Fruit fly (Drosophila melanogaster): Measurements from ENCODE around the gene knk.

knk gene

DNA sequence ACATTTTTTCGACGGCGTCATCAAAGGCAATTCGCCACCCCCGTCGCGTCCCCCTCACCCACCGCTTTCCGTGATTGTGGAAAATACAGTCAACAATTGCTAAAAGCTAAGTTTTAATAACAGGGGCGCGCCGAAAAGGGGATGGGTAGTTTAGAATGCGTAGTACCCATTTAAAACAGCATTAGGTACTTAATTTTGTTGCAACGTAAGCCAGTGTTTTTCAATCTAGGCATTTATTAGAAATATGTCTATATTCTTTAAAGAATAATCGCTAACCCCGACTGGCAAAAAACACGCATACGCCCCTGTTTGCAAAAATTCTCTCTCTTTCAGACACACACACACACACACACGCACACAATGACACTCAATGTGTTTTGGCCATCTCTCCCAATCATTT is 40.5 kb downstream of the knk start (continued):
- TF ChIP-seq danr (GFP tag; IDR thresholded peaks at IDR 0.05), result peak; percentile 33; the same call in 1 of the 2 replicates
- peak; percentile 2 for TF ChIP-seq tin (GFP tag; optimal IDR thresholded peaks at IDR 0.05)
- TF ChIP-seq CG15011 (GFP tag; optimal IDR thresholded peaks at IDR 0.05), result peak; percentile 22
- TF ChIP-seq CG30403 (GFP tag; optimal IDR thresholded peaks at IDR 0.05), result peak; percentile 49
- TF ChIP-seq Hsf (GFP tag; optimal IDR thresholded peaks at IDR 0.05), result peak; percentile 33
- TF ChIP-seq lab (GFP tag; optimal IDR thresholded peaks at IDR 0.05), result peak; percentile 82
- TF ChIP-seq HLH3B (GFP tag; IDR thresholded peaks at IDR 0.05), result peak; percentile 14; the same call in 1 of the 2 replicates
- peak; percentile 70 for TF ChIP-seq wdn (GFP tag; IDR thresholded peaks at IDR 0.05)
- peak; percentile 87 for TF ChIP-seq lbe (GFP tag; optimal IDR thresholded peaks at IDR 0.05)
- peak; percentile 59 for TF ChIP-seq corto (GFP tag; optimal IDR thresholded peaks at IDR 0.05)
- TF ChIP-seq CG2678 (tag; optimal IDR thresholded peaks at IDR 0.05), result peak; percentile 70
- no peak for TF ChIP-seq CG17829 (tag; optimal IDR thresholded peaks at IDR 0.05)
- peak; percentile 29 for TF ChIP-seq Xbp1 (GFP tag; optimal IDR thresholded peaks at IDR 0.05)
- TF ChIP-seq Gsc (GFP tag; IDR thresholded peaks at IDR 0.05), result no peak
- TF ChIP-seq al (GFP tag; IDR thresholded peaks at IDR 0.05), result peak; percentile 80
- no peak for TF ChIP-seq btn (GFP tag; optimal IDR thresholded peaks at IDR 0.05)
- peak; percentile 7 for TF ChIP-seq sd (tag; optimal IDR thresholded peaks at IDR 0.05)
- no peak for TF ChIP-seq Max (GFP tag; optimal IDR thresholded peaks at IDR 0.05)
- no peak for TF ChIP-seq CG6254 (GFP tag; optimal IDR thresholded peaks at IDR 0.05)
- TF ChIP-seq CG17359 (tag; optimal IDR thresholded peaks at IDR 0.05), result peak; percentile 32
- TF ChIP-seq Oli (tag; optimal IDR thresholded peaks at IDR 0.05), result no peak
- TF ChIP-seq H2.0 (GFP tag; IDR thresholded peaks at IDR 0.05), result peak; percentile 61; the same call in 1 of the 2 replicates
- peak; percentile 35 for TF ChIP-seq CG15269 (tag; optimal IDR thresholded peaks at IDR 0.05)
- TF ChIP-seq CG10147 (GFP tag; optimal IDR thresholded peaks at IDR 0.05), result peak; percentile 66
- TF ChIP-seq knrl (GFP tag; IDR thresholded peaks at IDR 0.05; ENCODE audit: partially characterized antibody), result no peak
- TF ChIP-seq CG8359 (GFP tag; optimal IDR thresholded peaks at IDR 0.05; ENCODE audit: borderline replicate concordance), result no peak
- TF ChIP-seq Nf-YA (GFP tag; IDR thresholded peaks at IDR 0.05), result peak; percentile 21; the same call in 1 of the 2 replicates
- TF ChIP-seq Sin3A (optimal IDR thresholded peaks at IDR 0.05), result no peak
- peak; percentile 34 for TF ChIP-seq Dek (tag; optimal IDR thresholded peaks at IDR 0.05)
- peak; percentile 67 for TF ChIP-seq CG9215 (GFP tag; IDR thresholded peaks at IDR 0.05)
- 0 out of 3 replicates have a peak, but pooled peaks have one; percentile 50 for TF ChIP-seq zfh1 (GFP tag; IDR thresholded peaks at IDR 0.05)
- peak; percentile 26 for TF ChIP-seq vfl (GFP tag; optimal IDR thresholded peaks at IDR 0.05)
- TF ChIP-seq HLH54F (GFP tag; optimal IDR thresholded peaks at IDR 0.05), result peak; percentile 74
- peak; percentile 53 for TF ChIP-seq Fer1 (GFP tag; optimal IDR thresholded peaks at IDR 0.05)
- peak; percentile 86 for TF ChIP-seq CG18599 (GFP tag; optimal IDR thresholded peaks at IDR 0.05)
- no peak for TF ChIP-seq Dref (GFP tag; IDR thresholded peaks at IDR 0.05)
- TF ChIP-seq CG2120 (GFP tag; optimal IDR thresholded peaks at IDR 0.05), result peak; percentile 91
- peak; percentile 19; the same call in 1 of the 2 replicates for TF ChIP-seq Xrp1 (GFP tag; IDR thresholded peaks at IDR 0.05)
- peak; percentile 69 for TF ChIP-seq dysf (GFP tag; IDR thresholded peaks at IDR 0.05)
- TF ChIP-seq usp (GFP tag; optimal IDR thresholded peaks at IDR 0.05), result no peak
- TF ChIP-seq Blimp-1 (GFP tag; optimal IDR thresholded peaks at IDR 0.05), result no peak
- TF ChIP-seq sens (GFP tag), result peak; percentile 74
- TF ChIP-seq Rfx (GFP tag; IDR thresholded peaks at IDR 0.05), result peak; percentile 79
- peak; percentile 7 for TF ChIP-seq bab2 (GFP tag; optimal IDR thresholded peaks at IDR 0.05)
- 0 out of 3 replicates have a peak, but pooled peaks have one; percentile 45 for TF ChIP-seq H15 (GFP tag; IDR thresholded peaks at IDR 0.05)
- TF ChIP-seq Dip3 (GFP tag; optimal IDR thresholded peaks at IDR 0.05), result peak; percentile 71
- TF ChIP-seq CG15479 (GFP tag; optimal IDR thresholded peaks at IDR 0.05), result no peak
- TF ChIP-seq CG11247 (GFP tag; IDR thresholded peaks at IDR 0.05), result peak; percentile 64
- no peak for TF ChIP-seq CG15073 (GFP tag; optimal IDR thresholded peaks at IDR 0.05)
- peak; percentile 57; the same call in 1 of the 3 replicates for TF ChIP-seq CG11456 (GFP tag; IDR thresholded peaks at IDR 0.05)
- peak; percentile 40 for TF ChIP-seq CG12659 (GFP tag; optimal IDR thresholded peaks at IDR 0.05)

All from whole organism, embryonic.